Fruit fly (Drosophila melanogaster) S2 (cell line): ENCODE measurements around the gene CG8541.

ENCODE experiments used
- CG8478 ChIP-seq: fragments of >200 bp; optimal IDR thresholded peaks from 2 replicates; lab custom pipeline; 2018
- CTCF ChIP-seq, 2 experiments: fragments of >200 bp; optimal IDR thresholded peaks; 2 replicates each; lab custom pipeline; 2018

- TF ChIP-seq CTCF (optimal IDR thresholded peaks at IDR 0.05; lab: Kevin White, UChicago) (no peak), CG8478 (lab: Kevin White, UChicago) (no peak)
Observed at dm6 chr3L:7491564-7491963, 20.2 kb downstream of the CG8541 start, which contains the start of gene Cyp316a1.
